Worm (Caenorhabditis elegans) whole organism, L4 larva: ENCODE data around the gene F22F7.11.

ENCODE experiments used
- F10B5.3 ChIP-seq: sonication (generic microtip); optimal IDR thresholded peaks from 2 replicates; lab custom pipeline; 2016; ENCODE audit warnings: mild to moderate bottlenecking, missing genetic modification characterization, missing compliant biosample characterization
- F26F4.8 ChIP-seq: fragments of 200-800 bp; sonication (Bioruptor generic); conservative IDR thresholded peaks from 2 replicates; pipeline ENCODE4 v1.3.6; 2022; ENCODE audit warnings: missing genetic modification characterization, missing compliant biosample characterization
- F49E8.2 ChIP-seq: sonication (generic microtip); optimal IDR thresholded peaks from 2 replicates; lab custom pipeline; 2016; ENCODE audit warnings: missing compliant biosample characterization, mild to moderate bottlenecking, missing genetic modification characterization, borderline replicate concordance
- T20F7.1 ChIP-seq: fragments of 200-800 bp; sonication (Bioruptor generic); optimal IDR thresholded peaks from 2 replicates; lab custom pipeline; 2018; ENCODE audit warnings: mild to moderate bottlenecking, missing genetic modification characterization, missing compliant biosample characterization
- T26A8.4 ChIP-seq: fragments of 200-800 bp; sonication (Bioruptor generic); IDR thresholded peaks from 2 replicates; pipeline ENCODE4 v1.3.6; 2022; ENCODE audit warnings: missing genetic modification characterization, missing compliant biosample characterization
- Y5F2A.4 ChIP-seq: fragments of 200-800 bp; sonication (Bioruptor generic); optimal IDR thresholded peaks from 2 replicates; lab custom pipeline; 2018; ENCODE audit warnings: mild to moderate bottlenecking, missing genetic modification characterization, missing compliant biosample characterization
- Y75B8A.6 ChIP-seq: fragments of 200-800 bp; sonication (Bioruptor generic); IDR thresholded peaks from 2 replicates; pipeline ENCODE4 v1.3.6; 2022; ENCODE audit warnings: missing genetic modification reagents, missing genetic modification characterization, missing compliant biosample characterization
- ZK546.5 ChIP-seq, 2 experiments: sonication (generic microtip); optimal IDR thresholded peaks; 2 replicates each; lab custom pipeline; 2017; ENCODE audit warnings: missing biosample characterization in 2 of 2, missing genetic modification characterization in 2 of 2
- ceh-20 ChIP-seq: fragments of 200-800 bp; sonication (Bioruptor generic); IDR thresholded peaks from 2 replicates; pipeline ENCODE4 v1.3.6; 2022; ENCODE audit warnings: missing genetic modification reagents, missing genetic modification characterization, missing compliant biosample characterization
- ceh-44 ChIP-seq: fragments of 200-800 bp; sonication (Bioruptor generic); IDR thresholded peaks from 2 replicates; pipeline ENCODE4 v1.3.6; 2022; ENCODE audit warnings: missing genetic modification reagents, missing genetic modification characterization, missing compliant biosample characterization
- ceh-62 ChIP-seq: sonication (generic microtip); optimal IDR thresholded peaks from 2 replicates; lab custom pipeline; 2017; ENCODE audit warnings: missing biosample characterization, missing genetic modification characterization
- ceh-82 ChIP-seq: sonication (generic microtip); optimal IDR thresholded peaks from 2 replicates; lab custom pipeline; 2017; ENCODE audit warnings: missing biosample characterization, missing genetic modification characterization
- ctbp-1 ChIP-seq: fragments of 200-800 bp; sonication (Bioruptor generic); IDR thresholded peaks from 2 replicates; pipeline ENCODE4 v1.3.6; 2022; ENCODE audit warnings: missing genetic modification reagents, missing genetic modification characterization, missing compliant biosample characterization
- daf-19 ChIP-seq: fragments of 200-800 bp; sonication (Bioruptor generic); conservative IDR thresholded peaks from 2 replicates; pipeline ENCODE4 v1.3.6; 2022; ENCODE audit warnings: missing genetic modification characterization, missing compliant biosample characterization
- dmd-6 ChIP-seq: fragments of 200-800 bp; sonication (Bioruptor generic); IDR thresholded peaks from 2 replicates; pipeline ENCODE4 v1.3.6; 2022; ENCODE audit warnings: missing genetic modification reagents, missing genetic modification characterization, missing compliant biosample characterization
- dmd-8 ChIP-seq: fragments of 200-800 bp; sonication (Bioruptor generic); IDR thresholded peaks from 2 replicates; pipeline ENCODE4 v1.3.6; 2022; ENCODE audit warnings: missing genetic modification characterization, missing compliant biosample characterization
- dpl-1 ChIP-seq: fragments of 150-350 bp; optimal IDR thresholded peaks from 2 replicates; lab custom pipeline; 2014; ENCODE audit warnings: missing biosample characterization, missing genetic modification reagents, missing genetic modification characterization
- egl-43 ChIP-seq: fragments of 200-800 bp; sonication (Bioruptor generic); IDR thresholded peaks from 2 replicates; pipeline ENCODE4 v1.3.6; 2022; ENCODE audit warnings: missing genetic modification reagents, missing genetic modification characterization, missing compliant biosample characterization
- fkh-10 ChIP-seq: fragments of 150-350 bp; optimal IDR thresholded peaks from 2 replicates; lab custom pipeline; 2014; ENCODE audit warnings: missing biosample characterization, missing genetic modification reagents, missing genetic modification characterization
- fos-1 ChIP-seq: fragments of 150-350 bp; optimal IDR thresholded peaks from 2 replicates; lab custom pipeline; 2014; ENCODE audit warnings: missing biosample characterization, missing genetic modification characterization
- hlh-11 ChIP-seq: fragments of 200-800 bp; sonication (Bioruptor generic); optimal IDR thresholded peaks from 2 replicates; lab custom pipeline; 2018; ENCODE audit warnings: mild to moderate bottlenecking, missing genetic modification characterization, missing compliant biosample characterization
- hlh-30 ChIP-seq: sonication (generic microtip); optimal IDR thresholded peaks from 2 replicates; lab custom pipeline; 2017; ENCODE audit warnings: antibody characterized with exemption, mild to moderate bottlenecking, missing genetic modification characterization, missing compliant biosample characterization; ENCODE audit not compliant: insufficient read depth
- lim-7 ChIP-seq: fragments of 200-800 bp; sonication (Bioruptor generic); IDR thresholded peaks from 2 replicates; pipeline ENCODE4 v1.3.6; 2022; ENCODE audit warnings: missing genetic modification characterization, missing compliant biosample characterization
- lin-1 ChIP-seq: fragments of 200-800 bp; sonication (Bioruptor generic); IDR thresholded peaks from 2 replicates; pipeline ENCODE4 v1.3.6; 2022; ENCODE audit warnings: missing genetic modification reagents, missing genetic modification characterization, missing compliant biosample characterization
- lin-38 ChIP-seq: fragments of 200-800 bp; sonication (Bioruptor generic); IDR thresholded peaks from 2 replicates; pipeline ENCODE4 v1.3.6; 2022; ENCODE audit warnings: missing genetic modification reagents, missing genetic modification characterization, missing compliant biosample characterization
- lir-3 ChIP-seq: sonication (generic microtip); optimal IDR thresholded peaks from 2 replicates; lab custom pipeline; 2016; ENCODE audit warnings: mild to moderate bottlenecking, missing genetic modification characterization, missing compliant biosample characterization
- mdt-29 ChIP-seq: fragments of 200-800 bp; sonication (Bioruptor generic); IDR thresholded peaks from 2 replicates; pipeline ENCODE4 v1.3.6; 2022; ENCODE audit warnings: missing genetic modification reagents, missing genetic modification characterization, missing compliant biosample characterization
- mep-1 ChIP-seq: fragments of 150-350 bp; sonication (generic microtip); optimal IDR thresholded peaks from 3 replicates; lab custom pipeline; 2014; ENCODE audit warnings: missing biosample characterization, missing genetic modification characterization
- mxl-3 ChIP-seq: fragments of 200-800 bp; sonication (Bioruptor generic); optimal IDR thresholded peaks from 2 replicates; lab custom pipeline; 2018; ENCODE audit warnings: mild to moderate bottlenecking, missing genetic modification characterization, missing compliant biosample characterization
- nhr-10 ChIP-seq: fragments of 150-350 bp; optimal IDR thresholded peaks from 2 replicates; lab custom pipeline; 2014; ENCODE audit warnings: missing biosample characterization, missing genetic modification characterization
- nhr-11 ChIP-seq: fragments of 150-350 bp; optimal IDR thresholded peaks from 2 replicates; lab custom pipeline; 2014; ENCODE audit warnings: missing biosample characterization, missing genetic modification characterization
- nhr-237 ChIP-seq: sonication (generic microtip); optimal IDR thresholded peaks from 2 replicates; lab custom pipeline; 2017; ENCODE audit warnings: missing biosample characterization, missing genetic modification characterization
- nhr-25 ChIP-seq: sonication (generic microtip); optimal IDR thresholded peaks from 2 replicates; lab custom pipeline; 2017; ENCODE audit warnings: missing genetic modification characterization, mild to moderate bottlenecking, missing compliant biosample characterization, antibody characterized with exemption, moderate library complexity, borderline replicate concordance; ENCODE audit not compliant: insufficient read depth
- nhr-76 ChIP-seq: fragments of 150-350 bp; optimal IDR thresholded peaks from 2 replicates; lab custom pipeline; 2014; ENCODE audit warnings: missing biosample characterization, missing genetic modification characterization
- tra-1 ChIP-seq: fragments of 200-800 bp; sonication (Bioruptor generic); IDR thresholded peaks from 2 replicates; pipeline ENCODE4 v1.3.6; 2022; ENCODE audit warnings: missing genetic modification reagents, missing genetic modification characterization, missing compliant biosample characterization
- unc-39 ChIP-seq: sonication (generic microtip); optimal IDR thresholded peaks from 2 replicates; lab custom pipeline; 2017; ENCODE audit warnings: missing biosample characterization, missing genetic modification characterization
- unc-62 ChIP-seq, 3 experiments: fragments of 150-350 bp in 1 of 3; sonication (generic microtip); optimal IDR thresholded peaks in 2 of 3; peaks in 1 of 3; 1 replicate in 1 of 3; 2 replicates in 2 of 3; lab custom pipeline; 2014 to 2017; ENCODE audit warnings: missing biosample characterization in 3 of 3, missing genetic modification characterization in 3 of 3, missing genetic modification reagents in 3 of 3, missing genotype in 1 of 3
- vab-7 ChIP-seq: fragments of 200-800 bp; sonication (Bioruptor generic); IDR thresholded peaks from 2 replicates; pipeline ENCODE4 v1.3.6; 2022; ENCODE audit warnings: missing genetic modification reagents, missing genetic modification characterization, missing compliant biosample characterization
- zfp-2 ChIP-seq: sonication (generic microtip); optimal IDR thresholded peaks from 2 replicates; lab custom pipeline; 2016; ENCODE audit warnings: mild to moderate bottlenecking, missing genetic modification characterization, missing compliant biosample characterization

Gene F22F7.11

ce11 chrV:2119529-2119928, at the start of gene F22F7.11:
F22F7.11 (plus strand) TSS chrV:2119829.
- no peak for TF ChIP-seq fos-1 (tag; lab: Kevin White, UChicago)

ce11 chrV:2072807-2073206, 46.8 kb upstream of the F22F7.11 start, which contains the start of gene Y40B10A.9:
Y40B10A.9 (minus strand) TSS chrV:2072907.
- TF ChIP-seq lim-7 (GFP tag; lab: Robert Waterston, UW) (no peak), T26A8.4 (no peak), mdt-29 (no peak), nhr-76 (tag; lab: Kevin White, UChicago) (no peak), Y75B8A.6 (GFP tag; lab: Robert Waterston, UW) (no peak), lin-38 (GFP tag; lab: Robert Waterston, UW) (no peak), F49E8.2 (tag; lab: Kevin White, UChicago) (no peak), daf-19 (GFP tag; lab: Robert Waterston, UW) (no peak), lir-3 (tag; lab: Kevin White, UChicago) (no peak), tra-1 (no peak), F10B5.3 (tag; lab: Kevin White, UChicago) (no peak), unc-39 (tag; lab: Kevin White, UChicago) (no peak), ceh-20 (GFP tag; lab: Robert Waterston, UW) (no peak), nhr-237 (tag; lab: Kevin White, UChicago) (no peak), mep-1 (tag; lab: Kevin White, UChicago) (no peak), ceh-44 (GFP tag; lab: Robert Waterston, UW) (no peak)

ce11 chrV:2076043-2076442, 43.6 kb upstream of the F22F7.11 start:
- peak; percentile 54 for TF ChIP-seq hlh-30 (tag; lab: Kevin White, UChicago)
- TF ChIP-seq Y5F2A.4 (GFP tag; lab: Kevin White, UChicago), result no peak
- no peak for TF ChIP-seq egl-43 (GFP tag; lab: Robert Waterston, UW)
- TF ChIP-seq ctbp-1 (GFP tag; lab: Robert Waterston, UW), result no peak
- TF ChIP-seq nhr-11 (tag; lab: Kevin White, UChicago), result peak; percentile 43
- TF ChIP-seq Y75B8A.6 (GFP tag; lab: Robert Waterston, UW), result no peak
- no peak for TF ChIP-seq dpl-1 (GFP tag; lab: Kevin White, UChicago)
- TF ChIP-seq zfp-2 (tag; lab: Kevin White, UChicago), result no peak
- no peak for TF ChIP-seq F26F4.8
- TF ChIP-seq lin-1 (GFP tag; lab: Robert Waterston, UW), result no peak
- TF ChIP-seq dmd-6 (GFP tag; lab: Robert Waterston, UW), result peak; percentile 20; the same call in 1 of the 2 replicates
- peak; percentile 32 for TF ChIP-seq mxl-3 (GFP tag; lab: Kevin White, UChicago)
- peak; percentile 73 for TF ChIP-seq hlh-11 (tag; lab: Kevin White, UChicago)
- no peak for TF ChIP-seq nhr-76 (tag; lab: Kevin White, UChicago)
- TF ChIP-seq T26A8.4, result no peak
- TF ChIP-seq fkh-10 (GFP tag; lab: Kevin White, UChicago), result no peak
- TF ChIP-seq vab-7 (GFP tag; lab: Robert Waterston, UW), result no peak
- TF ChIP-seq lir-3 (tag; lab: Kevin White, UChicago), result no peak
- no peak for TF ChIP-seq tra-1
- no peak for TF ChIP-seq ceh-62 (tag; lab: Kevin White, UChicago)
- TF ChIP-seq ZK546.5 (tag; optimal IDR thresholded peaks at IDR 0.05; lab: Kevin White, UChicago), result no peak
- no peak for TF ChIP-seq ceh-82
- TF ChIP-seq lim-7 (GFP tag; lab: Robert Waterston, UW), result no peak
- no peak for TF ChIP-seq F49E8.2 (tag; lab: Kevin White, UChicago)
- no peak for TF ChIP-seq unc-62 (GFP tag; optimal IDR thresholded peaks at IDR 0.05 in 1 of 2; lab: Kevin White, UChicago)
- no peak for TF ChIP-seq unc-62 (tag; optimal IDR thresholded peaks at IDR 0.05; lab: Kevin White, UChicago)
- no peak for TF ChIP-seq lin-38 (GFP tag; lab: Robert Waterston, UW)
- no peak for TF ChIP-seq nhr-10 (tag; lab: Kevin White, UChicago)
- TF ChIP-seq fos-1 (tag; lab: Kevin White, UChicago), result no peak
- no peak for TF ChIP-seq nhr-25 (tag; lab: Kevin White, UChicago)
- no peak for TF ChIP-seq T20F7.1 (GFP tag; lab: Kevin White, UChicago)
- no peak for TF ChIP-seq dmd-8
